Fruit fly (Drosophila melanogaster) whole organism, embryonic: ENCODE measurements around the gene CG18545.
A peak's percentile ranks its signal among the peaks of the same experiment; 100 is the strongest.

ENCODE experiments used
- CG10267 ChIP-seq: fragments of 200-800 bp; sonication (Bioruptor generic); optimal IDR thresholded peaks from 2 replicates; lab custom pipeline; 2018; ENCODE audit warnings: missing biosample characterization, mild to moderate bottlenecking, missing genetic modification characterization, moderate library complexity
- CG10654 ChIP-seq: fragments of 200-800 bp; sonication (Bioruptor generic); optimal IDR thresholded peaks from 2 replicates; lab custom pipeline; 2016; ENCODE audit warnings: missing biosample characterization, missing genetic modification characterization
- CG10979 ChIP-seq: fragments of 200-800 bp; sonication (Bioruptor generic); optimal IDR thresholded peaks from 2 replicates; lab custom pipeline; 2018; ENCODE audit warnings: missing biosample characterization, mild to moderate bottlenecking, missing genetic modification characterization, moderate library complexity
- CG12744 ChIP-seq: fragments of 200-800 bp; sonication (Bioruptor generic); optimal IDR thresholded peaks from 2 replicates; lab custom pipeline; 2016; ENCODE audit warnings: missing biosample characterization, missing genetic modification characterization
- CG13624 ChIP-seq: fragments of 200-800 bp; sonication (Bioruptor generic); optimal IDR thresholded peaks from 2 replicates; lab custom pipeline; 2016; ENCODE audit warnings: missing biosample characterization, missing genetic modification characterization
- CG14667 ChIP-seq: fragments of 200-800 bp; sonication (Bioruptor generic); IDR thresholded peaks from 2 replicates; pipeline ENCODE4 v1.3.6; 2022; ENCODE audit warnings: missing biosample characterization, missing genetic modification characterization
- CG15514 ChIP-seq: fragments of 200-800 bp; sonication (Bioruptor generic); optimal IDR thresholded peaks from 3 replicates; lab custom pipeline; 2017; ENCODE audit warnings: missing biosample characterization, missing genetic modification characterization, mild to moderate bottlenecking, moderate library complexity, missing genetic modification reagents
- CG2202 ChIP-seq: fragments of 200-800 bp; sonication (Bioruptor generic); optimal IDR thresholded peaks from 2 replicates; lab custom pipeline; 2018; ENCODE audit warnings: missing biosample characterization, mild to moderate bottlenecking, missing genetic modification characterization
- CG2678 ChIP-seq: fragments of 200-800 bp; sonication (Bioruptor generic); optimal IDR thresholded peaks from 3 replicates; lab custom pipeline; 2019; ENCODE audit warnings: missing biosample characterization, mild to moderate bottlenecking, missing genetic modification characterization, moderate library complexity
- CG31388 ChIP-seq: fragments of 200-800 bp; sonication (Bioruptor generic); optimal IDR thresholded peaks from 2 replicates; lab custom pipeline; 2016; ENCODE audit warnings: missing biosample characterization, missing genetic modification characterization
- CG6683 ChIP-seq: fragments of 200-800 bp; sonication (Bioruptor generic); optimal IDR thresholded peaks from 2 replicates; lab custom pipeline; 2017; ENCODE audit warnings: missing biosample characterization, mild to moderate bottlenecking, missing genetic modification characterization, missing genetic modification reagents
- CG6765 ChIP-seq: fragments of 200-800 bp; sonication (Bioruptor generic); optimal IDR thresholded peaks from 3 replicates; lab custom pipeline; 2017; ENCODE audit warnings: missing biosample characterization, mild to moderate bottlenecking, missing genetic modification characterization
- CG7928 ChIP-seq: fragments of 200-800 bp; sonication (Bioruptor generic); optimal IDR thresholded peaks from 2 replicates; lab custom pipeline; 2017; ENCODE audit warnings: missing biosample characterization, mild to moderate bottlenecking, missing genetic modification characterization
- CG8765 ChIP-seq: fragments of 200-800 bp; sonication (Bioruptor generic); IDR thresholded peaks from 2 replicates; pipeline ENCODE4 v1.3.6; 2022; ENCODE audit warnings: missing biosample characterization, missing genetic modification characterization
- CG9797 ChIP-seq: fragments of 200-800 bp; sonication (Bioruptor generic); optimal IDR thresholded peaks from 3 replicates; lab custom pipeline; 2018; ENCODE audit warnings: missing biosample characterization, mild to moderate bottlenecking, missing genetic modification characterization
- Dek ChIP-seq: fragments of 200-800 bp; sonication (Bioruptor generic); optimal IDR thresholded peaks from 3 replicates; lab custom pipeline; 2019; ENCODE audit warnings: missing biosample characterization, mild to moderate bottlenecking, missing genetic modification characterization, moderate library complexity
- Eip74EF ChIP-seq, 2 experiments: fragments of 200-800 bp in 1 of 2; fragments of >200 bp in 1 of 2; sonication (Bioruptor generic) in 1 of 2; optimal IDR thresholded peaks; 2 replicates each; lab custom pipeline; 2017 to 2019; ENCODE audit warnings: missing biosample characterization in 2 of 2, missing genetic modification characterization in 2 of 2, mild to moderate bottlenecking in 1 of 2, moderate library complexity in 1 of 2
- Elba2 ChIP-seq: fragments of 200-800 bp; sonication (Bioruptor generic); optimal IDR thresholded peaks from 3 replicates; lab custom pipeline; 2016; ENCODE audit warnings: missing biosample characterization, missing genetic modification characterization
- HmgZ ChIP-seq: fragments of 200-800 bp; sonication (Bioruptor generic); optimal IDR thresholded peaks from 2 replicates; lab custom pipeline; 2018; ENCODE audit warnings: missing biosample characterization, mild to moderate bottlenecking, missing genetic modification characterization
- Hr78 ChIP-seq, 2 experiments: fragments of 200-800 bp in 1 of 2; fragments of >200 bp in 1 of 2; sonication (Bioruptor generic) in 1 of 2; optimal IDR thresholded peaks; 2 replicates each; lab custom pipeline; 2017 to 2019; ENCODE audit warnings: missing biosample characterization in 2 of 2, missing genetic modification characterization in 2 of 2, mild to moderate bottlenecking in 1 of 2, moderate library complexity in 1 of 2
- Hsf ChIP-seq: fragments of 200-800 bp; sonication (Bioruptor generic); optimal IDR thresholded peaks from 3 replicates; lab custom pipeline; 2016; ENCODE audit warnings: missing biosample characterization, missing genetic modification characterization
- Mes4 ChIP-seq: fragments of 200-800 bp; sonication (Bioruptor generic); optimal IDR thresholded peaks from 2 replicates; lab custom pipeline; 2016; ENCODE audit warnings: missing biosample characterization, missing genetic modification characterization
- Myb ChIP-seq: fragments of 200-800 bp; sonication (Bioruptor generic); optimal IDR thresholded peaks from 2 replicates; lab custom pipeline; 2016; ENCODE audit warnings: missing biosample characterization, missing genetic modification characterization
- Sox100B ChIP-seq: fragments of 200-800 bp; sonication (Bioruptor generic); optimal IDR thresholded peaks from 3 replicates; lab custom pipeline; 2018; ENCODE audit warnings: missing biosample characterization, mild to moderate bottlenecking, missing genetic modification characterization
- Xbp1 ChIP-seq: fragments of 200-800 bp; sonication (Bioruptor generic); optimal IDR thresholded peaks from 3 replicates; lab custom pipeline; 2016; ENCODE audit warnings: missing biosample characterization, mild to moderate bottlenecking, missing genetic modification characterization
- ash1 ChIP-seq: fragments of 200-800 bp; sonication (Bioruptor generic); optimal IDR thresholded peaks from 2 replicates; lab custom pipeline; 2018; ENCODE audit warnings: missing biosample characterization, mild to moderate bottlenecking, missing genetic modification characterization
- bsh ChIP-seq, 2 experiments: fragments of 200-800 bp; sonication (Bioruptor generic); optimal IDR thresholded peaks; 2 replicates each; lab custom pipeline; 2017 to 2018; ENCODE audit warnings: mild to moderate bottlenecking in 2 of 2, missing biosample characterization in 2 of 2, missing genetic modification characterization in 2 of 2, moderate library complexity in 1 of 2
- dmrt11E ChIP-seq: fragments of 200-800 bp; sonication (Bioruptor generic); optimal IDR thresholded peaks from 3 replicates; lab custom pipeline; 2018; ENCODE audit warnings: missing biosample characterization, mild to moderate bottlenecking, missing genetic modification characterization, moderate library complexity
- dpn ChIP-seq, 2 experiments: fragments of 200-800 bp; sonication (Bioruptor generic); optimal IDR thresholded peaks; 3 replicates each; lab custom pipeline; 2016; ENCODE audit warnings: missing biosample characterization in 2 of 2, missing genetic modification characterization in 2 of 2
- ftz-f1 ChIP-seq: fragments of 200-800 bp; sonication (Bioruptor generic); optimal IDR thresholded peaks from 2 replicates; lab custom pipeline; 2016; ENCODE audit warnings: missing biosample characterization, missing genetic modification characterization
- gcm ChIP-seq: fragments of 200-800 bp; sonication (Bioruptor generic); optimal IDR thresholded peaks from 2 replicates; lab custom pipeline; 2019; ENCODE audit warnings: missing biosample characterization, mild to moderate bottlenecking, missing genetic modification characterization, moderate library complexity
- gfzf ChIP-seq: fragments of 200-800 bp; sonication (Bioruptor generic); optimal IDR thresholded peaks from 2 replicates; lab custom pipeline; 2016; ENCODE audit warnings: missing biosample characterization, mild to moderate bottlenecking, missing genetic modification characterization, moderate library complexity
- gsb-n ChIP-seq: fragments of 200-800 bp; sonication (Bioruptor generic); optimal IDR thresholded peaks from 3 replicates; lab custom pipeline; 2018; ENCODE audit warnings: missing biosample characterization, mild to moderate bottlenecking, missing genetic modification characterization
- insv ChIP-seq, 2 experiments: fragments of 200-800 bp; sonication (Bioruptor generic); optimal IDR thresholded peaks; 3 replicates each; lab custom pipeline; 2016 to 2018; ENCODE audit warnings: missing biosample characterization in 2 of 2, missing genetic modification characterization in 2 of 2
- jing ChIP-seq: fragments of 200-800 bp; sonication (Bioruptor generic); optimal IDR thresholded peaks from 2 replicates; lab custom pipeline; 2018; ENCODE audit warnings: missing biosample characterization, mild to moderate bottlenecking, missing genetic modification characterization
- lab ChIP-seq: fragments of 200-800 bp; sonication (Bioruptor generic); optimal IDR thresholded peaks from 3 replicates; lab custom pipeline; 2017; ENCODE audit warnings: missing biosample characterization, missing genetic modification characterization, mild to moderate bottlenecking, moderate library complexity, missing genetic modification reagents
- nerfin-1 ChIP-seq: fragments of 200-800 bp; sonication (Bioruptor generic); optimal IDR thresholded peaks from 3 replicates; lab custom pipeline; 2019; ENCODE audit warnings: missing biosample characterization, mild to moderate bottlenecking, missing genetic modification characterization, moderate library complexity
- prd ChIP-seq, 3 experiments: fragments of >200 bp in 2 of 3; fragments of 200-800 bp in 1 of 3; sonication (Bioruptor generic) in 1 of 3; optimal IDR thresholded peaks in 2 of 3; IDR thresholded peaks in 1 of 3; 2 replicates in 2 of 3; 3 replicates in 1 of 3; pipeline versions ENCODE4 v1.3.6 to Lab custom; 2017 to 2022; ENCODE audit warnings: missing biosample characterization in 1 of 3, missing genetic modification characterization in 1 of 3
- pros ChIP-seq: fragments of 200-800 bp; sonication (Bioruptor generic); optimal IDR thresholded peaks from 3 replicates; lab custom pipeline; 2019; ENCODE audit warnings: missing biosample characterization, mild to moderate bottlenecking, missing genetic modification characterization, moderate library complexity
- pzg ChIP-seq: fragments of 200-800 bp; sonication (Bioruptor generic); optimal IDR thresholded peaks from 3 replicates; lab custom pipeline; 2018; ENCODE audit warnings: missing biosample characterization, mild to moderate bottlenecking, missing genetic modification characterization, moderate library complexity
- scrt ChIP-seq: fragments of 200-800 bp; sonication (Bioruptor generic); optimal IDR thresholded peaks from 2 replicates; lab custom pipeline; 2018; ENCODE audit warnings: missing biosample characterization, mild to moderate bottlenecking, missing genetic modification characterization, moderate library complexity
- seq ChIP-seq: fragments of 200-800 bp; sonication (Bioruptor generic); IDR thresholded peaks from 2 replicates; pipeline ENCODE4 v1.3.6; 2022; ENCODE audit warnings: missing biosample characterization, missing genetic modification characterization
- tin ChIP-seq: fragments of 200-800 bp; sonication (Bioruptor generic); optimal IDR thresholded peaks from 3 replicates; lab custom pipeline; 2016; ENCODE audit warnings: missing biosample characterization, missing genetic modification characterization
- tll ChIP-seq, 2 experiments: fragments of 200-800 bp in 1 of 2; fragments of >200 bp in 1 of 2; sonication (Bioruptor generic) in 1 of 2; optimal IDR thresholded peaks; 2 replicates each; lab custom pipeline; 2017 to 2019; ENCODE audit warnings: missing biosample characterization in 2 of 2, missing genetic modification characterization in 2 of 2, mild to moderate bottlenecking in 1 of 2, moderate library complexity in 1 of 2
- vfl ChIP-seq: fragments of 200-800 bp; sonication (Bioruptor generic); optimal IDR thresholded peaks from 2 replicates; lab custom pipeline; 2016; ENCODE audit warnings: missing biosample characterization, missing genetic modification characterization
- zen ChIP-seq: fragments of 200-800 bp; sonication (Bioruptor generic); optimal IDR thresholded peaks from 3 replicates; lab custom pipeline; 2018; ENCODE audit warnings: missing biosample characterization, mild to moderate bottlenecking, missing genetic modification characterization, moderate library complexity
- zf30C ChIP-seq: fragments of 200-800 bp; sonication (Bioruptor generic); optimal IDR thresholded peaks from 3 replicates; lab custom pipeline; 2018; ENCODE audit warnings: missing biosample characterization, mild to moderate bottlenecking, missing genetic modification characterization
- zfh2 ChIP-seq: fragments of 200-800 bp; sonication (Bioruptor generic); optimal IDR thresholded peaks from 2 replicates; lab custom pipeline; 2016; ENCODE audit warnings: missing biosample characterization, missing genetic modification characterization

CG18545 gene

DNA sequence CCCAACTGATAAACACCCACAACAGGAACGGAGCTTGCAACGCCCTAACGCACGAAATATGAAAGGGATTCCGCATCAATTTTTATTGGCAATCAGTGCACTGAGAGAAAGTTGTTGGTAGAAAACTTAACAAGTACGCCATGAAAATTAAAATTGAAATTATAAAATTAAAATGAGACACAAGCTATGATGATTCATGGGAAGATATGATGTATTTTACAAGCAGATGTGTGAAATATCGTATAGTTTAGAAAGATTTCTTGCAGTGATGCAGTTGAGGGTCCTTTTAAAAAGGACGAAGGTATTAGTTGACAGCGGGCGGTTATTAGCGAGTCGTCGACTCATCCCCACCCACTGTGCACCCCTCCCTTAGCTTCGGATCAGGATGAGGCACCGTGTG lies 29.7 kb downstream of the CG18545 start (continued):
- TF ChIP-seq CG10267 (tag; lab: Kevin White, UChicago) (peak; percentile 43), nerfin-1 (tag; lab: Kevin White, UChicago) (peak; percentile 61), CG6683 (GFP tag; lab: Kevin White, UChicago) (no peak), CG31388 (no peak), jing (GFP tag; lab: Kevin White, UChicago) (no peak), CG7928 (GFP tag; lab: Kevin White, UChicago) (no peak), CG8765 (no peak; the same call in 1 of the 2 replicates), pzg (no peak), Dek (no peak), zen (peak; percentile 78), dmrt11E (tag; lab: Kevin White, UChicago) (peak; percentile 69), ftz-f1 (no peak), ash1 (no peak), prd (optimal IDR thresholded peaks at IDR 0.05; lab: Kevin White, UChicago) (no peak), prd (GFP tag; IDR thresholded peaks at IDR 0.05; lab: Robert Waterston, UW) (peak; percentile 80; the same call in 2 of the 3 replicates), pros (GFP tag; lab: Kevin White, UChicago) (peak; percentile 29), CG14667 (GFP tag; lab: Robert Waterston, UW) (0 out of 2 replicates have a peak, but pooled peaks have one; percentile 27), tin (peak; percentile 42), gsb-n (peak; percentile 40), zf30C (GFP tag; lab: Kevin White, UChicago) (peak; percentile 13)

DNA sequence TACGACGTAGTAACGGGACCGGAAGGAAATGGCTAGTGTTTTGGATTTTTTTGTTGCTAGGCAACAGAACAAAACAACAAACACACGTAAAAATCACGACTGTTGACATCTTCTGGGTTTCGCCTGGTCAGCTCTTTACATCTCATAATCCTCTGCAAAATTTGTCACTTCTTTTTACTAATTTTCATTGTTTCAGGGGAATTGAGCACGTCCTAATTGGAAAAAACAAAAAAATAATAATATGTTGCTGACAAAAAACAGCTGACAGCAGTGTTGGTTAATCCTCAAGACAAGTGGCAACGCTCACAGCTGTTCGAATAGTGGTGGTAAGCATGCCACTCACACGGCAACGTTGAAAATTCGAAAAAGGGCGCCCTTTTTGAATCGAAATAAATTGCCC lies 37.1 kb downstream of the CG18545 start, which contains the start of gene Rfx:
Gene Rfx (minus strand): TSS at position 220 of the 400 bp plus-strand sequence.
- TF ChIP-seq insv (GFP tag; optimal IDR thresholded peaks at IDR 0.05; lab: Kevin White, UChicago) (peak; percentile 95 to 98), gcm (GFP tag; lab: Kevin White, UChicago) (peak; percentile 40), Hr78 (GFP tag; optimal IDR thresholded peaks at IDR 0.05; lab: Kevin White, UChicago) (no peak), gfzf (GFP tag; lab: Kevin White, UChicago) (peak; percentile 13), Xbp1 (no peak), Eip74EF (GFP tag; optimal IDR thresholded peaks at IDR 0.05; lab: Kevin White, UChicago) (peak in 1 of 2 experiments; percentile 50), CG6765 (GFP tag; lab: Kevin White, UChicago) (peak; percentile 37), CG10979 (peak; percentile 15), Elba2 (GFP tag; lab: Kevin White, UChicago) (peak; percentile 39), Hsf (GFP tag; lab: Kevin White, UChicago) (peak; percentile 35), CG6683 (GFP tag; lab: Kevin White, UChicago) (peak; percentile 21), CG15514 (GFP tag; lab: Kevin White, UChicago) (peak; percentile 63), tll (GFP tag; optimal IDR thresholded peaks at IDR 0.05; lab: Kevin White, UChicago) (no peak), CG2678 (tag; lab: Kevin White, UChicago) (peak; percentile 24), scrt (GFP tag; lab: Kevin White, UChicago) (peak; percentile 63), dpn (GFP tag; optimal IDR thresholded peaks at IDR 0.05; lab: Kevin White, UChicago) (peak in 1 of 2 experiments; percentile 21), bsh (GFP tag; optimal IDR thresholded peaks at IDR 0.05; lab: Kevin White, UChicago) (peak in 1 of 2 experiments; percentile 55), zfh2 (GFP tag; lab: Kevin White, UChicago) (peak; percentile 19), CG13624 (GFP tag; lab: Kevin White, UChicago) (peak; percentile 50), CG10654 (no peak), Sox100B (GFP tag; lab: Kevin White, UChicago) (peak; percentile 37), seq (GFP tag; lab: Robert Waterston, UW) (no peak), Myb (GFP tag; lab: Kevin White, UChicago) (peak; percentile 79), vfl (GFP tag; lab: Kevin White, UChicago) (peak; percentile 1), CG2202 (tag; lab: Kevin White, UChicago) (peak; percentile 6), HmgZ (tag; lab: Kevin White, UChicago) (peak; percentile 65), lab (GFP tag; lab: Kevin White, UChicago) (peak; percentile 38), CG12744 (GFP tag; lab: Kevin White, UChicago) (peak; percentile 19), CG9797 (GFP tag; lab: Kevin White, UChicago) (peak; percentile 47), CG14667 (GFP tag; lab: Robert Waterston, UW) (no peak), Mes4 (GFP tag; lab: Kevin White, UChicago) (peak; percentile 15)
